Fruit fly (Drosophila melanogaster) whole organism, embryonic: ENCODE measurements around the gene CG14277.

Source experiments
- ATbp ChIP-seq: fragments of 200-800 bp; sonication (Bioruptor generic); optimal IDR thresholded peaks from 2 replicates; lab custom pipeline; 2017; ENCODE audit warnings: missing biosample characterization, mild to moderate bottlenecking, missing genetic modification characterization, missing genetic modification reagents
- CG10209 ChIP-seq: fragments of 200-800 bp; sonication (Bioruptor generic); optimal IDR thresholded peaks from 3 replicates; lab custom pipeline; 2017; ENCODE audit warnings: missing biosample characterization, mild to moderate bottlenecking, missing genetic modification characterization, missing genetic modification reagents
- CG10543 ChIP-seq: fragments of 200-800 bp; sonication (Bioruptor generic); optimal IDR thresholded peaks from 3 replicates; lab custom pipeline; 2017; ENCODE audit warnings: missing biosample characterization, mild to moderate bottlenecking, missing genetic modification characterization, moderate library complexity
- CG10959 ChIP-seq: fragments of 200-800 bp; sonication (Bioruptor generic); IDR thresholded peaks from 2 replicates; pipeline ENCODE4 v1.3.6; 2022; ENCODE audit warnings: missing biosample characterization, missing genetic modification characterization
- CG11696 ChIP-seq: fragments of 200-800 bp; sonication (Bioruptor generic); IDR thresholded peaks from 2 replicates; pipeline ENCODE4 v1.3.6; 2022; ENCODE audit warnings: missing biosample characterization, missing genetic modification characterization
- CG12071 ChIP-seq: fragments of 200-800 bp; sonication (Bioruptor generic); optimal IDR thresholded peaks from 3 replicates; lab custom pipeline; 2018; ENCODE audit warnings: missing biosample characterization, mild to moderate bottlenecking, missing genetic modification characterization
- CG12155 ChIP-seq: fragments of 200-800 bp; sonication (Bioruptor generic); optimal IDR thresholded peaks from 3 replicates; lab custom pipeline; 2016; ENCODE audit warnings: missing biosample characterization, missing genetic modification characterization
- CG1233 ChIP-seq: fragments of 200-800 bp; sonication (Bioruptor generic); optimal IDR thresholded peaks from 4 replicates; lab custom pipeline; 2018; ENCODE audit warnings: missing biosample characterization, mild to moderate bottlenecking, missing genetic modification characterization
- CG12391 ChIP-seq: fragments of 200-800 bp; sonication (Bioruptor generic); optimal IDR thresholded peaks from 3 replicates; lab custom pipeline; 2018; ENCODE audit warnings: missing biosample characterization, mild to moderate bottlenecking, missing genetic modification characterization, moderate library complexity
- CG14667 ChIP-seq: fragments of 200-800 bp; sonication (Bioruptor generic); IDR thresholded peaks from 2 replicates; pipeline ENCODE4 v1.3.6; 2022; ENCODE audit warnings: missing biosample characterization, missing genetic modification characterization
- CG14710 ChIP-seq: fragments of 200-800 bp; sonication (Bioruptor generic); optimal IDR thresholded peaks from 3 replicates; lab custom pipeline; 2019; ENCODE audit warnings: missing biosample characterization, mild to moderate bottlenecking, missing genetic modification characterization, moderate library complexity
- CG15011 ChIP-seq: fragments of 200-800 bp; sonication (Bioruptor generic); optimal IDR thresholded peaks from 3 replicates; lab custom pipeline; 2018; ENCODE audit warnings: missing biosample characterization, mild to moderate bottlenecking, missing genetic modification characterization
- CG15479 ChIP-seq: fragments of 200-800 bp; sonication (Bioruptor generic); optimal IDR thresholded peaks from 3 replicates; lab custom pipeline; 2019; ENCODE audit warnings: missing biosample characterization, mild to moderate bottlenecking, missing genetic modification characterization, moderate library complexity
- CG16779 ChIP-seq: fragments of 200-800 bp; sonication (Bioruptor generic); IDR thresholded peaks from 2 replicates; pipeline ENCODE4 v1.3.6; 2022; ENCODE audit warnings: missing biosample characterization, missing genetic modification characterization
- CG2129 ChIP-seq: fragments of 200-800 bp; sonication (Bioruptor generic); IDR thresholded peaks from 2 replicates; pipeline ENCODE4 v1.3.6; 2022; ENCODE audit warnings: missing biosample characterization, missing genetic modification characterization; ENCODE audit not compliant: partially characterized antibody
- CG30431 ChIP-seq: fragments of 200-800 bp; sonication (Bioruptor generic); optimal IDR thresholded peaks from 2 replicates; lab custom pipeline; 2017; ENCODE audit warnings: missing biosample characterization, missing genetic modification characterization
- CG31224 ChIP-seq: fragments of 200-800 bp; sonication (Bioruptor generic); IDR thresholded peaks from 2 replicates; pipeline ENCODE4 v1.3.6; 2022; ENCODE audit warnings: missing biosample characterization, missing genetic modification characterization
- CG34224 ChIP-seq: fragments of 200-800 bp; sonication (Bioruptor generic); IDR thresholded peaks from 3 replicates; pipeline ENCODE4 v1.3.6; 2022; ENCODE audit warnings: missing biosample characterization, missing genetic modification characterization; ENCODE audit not compliant: partially characterized antibody
- CG4820 ChIP-seq: fragments of 200-800 bp; sonication (Bioruptor generic); optimal IDR thresholded peaks from 3 replicates; lab custom pipeline; 2016; ENCODE audit warnings: missing biosample characterization, missing genetic modification characterization
- CG6689 ChIP-seq: fragments of 200-800 bp; sonication (Bioruptor generic); IDR thresholded peaks from 2 replicates; pipeline ENCODE4 v1.3.6; 2022; ENCODE audit warnings: missing biosample characterization, missing genetic modification characterization
- CkIIα-i1 ChIP-seq: fragments of 200-800 bp; sonication (Bioruptor generic); IDR thresholded peaks from 2 replicates; pipeline ENCODE4 v1.3.6; 2022; ENCODE audit warnings: missing biosample characterization, missing genetic modification characterization
- D ChIP-seq, 2 experiments: fragments of 200-800 bp in 1 of 2; fragments of >200 bp in 1 of 2; sonication (Bioruptor generic) in 1 of 2; optimal IDR thresholded peaks; 2 replicates in 1 of 2; 3 replicates in 1 of 2; lab custom pipeline; 2017; ENCODE audit warnings: mild to moderate bottlenecking in 1 of 2, missing biosample characterization in 1 of 2, missing genetic modification characterization in 1 of 2, missing genetic modification reagents in 1 of 2
- HLH54F ChIP-seq: fragments of 200-800 bp; sonication (Bioruptor generic); optimal IDR thresholded peaks from 3 replicates; lab custom pipeline; 2016; ENCODE audit warnings: missing biosample characterization, missing genetic modification characterization
- HmgZ ChIP-seq: fragments of 200-800 bp; sonication (Bioruptor generic); optimal IDR thresholded peaks from 2 replicates; lab custom pipeline; 2018; ENCODE audit warnings: missing biosample characterization, mild to moderate bottlenecking, missing genetic modification characterization
- Hmr ChIP-seq: fragments of 200-800 bp; sonication (Bioruptor generic); optimal IDR thresholded peaks from 3 replicates; lab custom pipeline; 2017; ENCODE audit warnings: mild to moderate bottlenecking, missing biosample characterization, missing genetic modification reagents, missing genetic modification characterization
- Hr39 ChIP-seq: fragments of >200 bp; optimal IDR thresholded peaks from 2 replicates; lab custom pipeline; 2017
- MBD-R2 ChIP-seq: fragments of 200-800 bp; sonication (Bioruptor generic); IDR thresholded peaks from 2 replicates; pipeline ENCODE4 v1.3.6; 2022; ENCODE audit warnings: missing biosample characterization, missing genetic modification characterization
- Max ChIP-seq: fragments of 200-800 bp; sonication (Bioruptor generic); optimal IDR thresholded peaks from 2 replicates; lab custom pipeline; 2016; ENCODE audit warnings: missing biosample characterization, mild to moderate bottlenecking, missing genetic modification characterization
- Med ChIP-seq: fragments of 200-800 bp; sonication (Bioruptor generic); peaks from one replicate; lab custom pipeline; 2016; ENCODE audit warnings: missing biosample characterization, missing genetic modification characterization, mild to moderate bottlenecking, inconsistent platforms, moderate library complexity
- Myb ChIP-seq: fragments of 200-800 bp; sonication (Bioruptor generic); optimal IDR thresholded peaks from 2 replicates; lab custom pipeline; 2016; ENCODE audit warnings: missing biosample characterization, missing genetic modification characterization
- Trl ChIP-seq, 3 experiments: fragments of >200 bp in 2 of 3; fragments of 200-800 bp in 1 of 3; sonication (Bioruptor generic) in 1 of 3; optimal IDR thresholded peaks; 2 replicates in 1 of 3; 3 replicates in 2 of 3; lab custom pipeline; 2016 to 2017; ENCODE audit warnings: missing biosample characterization in 1 of 3, missing genetic modification characterization in 1 of 3
- abd-A ChIP-seq: fragments of 200-800 bp; sonication (Bioruptor generic); optimal IDR thresholded peaks from 3 replicates; lab custom pipeline; 2019; ENCODE audit warnings: missing biosample characterization, mild to moderate bottlenecking, missing genetic modification characterization, moderate library complexity
- amos ChIP-seq: fragments of 200-800 bp; sonication (Bioruptor generic); IDR thresholded peaks from 2 replicates; pipeline ENCODE4 v1.3.6; 2022; ENCODE audit warnings: missing biosample characterization, missing genetic modification characterization; ENCODE audit not compliant: partially characterized antibody
- az2 ChIP-seq: fragments of 200-800 bp; sonication (Bioruptor generic); optimal IDR thresholded peaks from 3 replicates; lab custom pipeline; 2016; ENCODE audit warnings: missing biosample characterization, missing genetic modification characterization
- cas ChIP-seq: fragments of 200-800 bp; sonication (Bioruptor generic); IDR thresholded peaks from 2 replicates; pipeline ENCODE4 v1.3.6; 2022; ENCODE audit warnings: missing biosample characterization, missing genetic modification characterization
- dati ChIP-seq: fragments of 200-800 bp; sonication (Bioruptor generic); IDR thresholded peaks from 2 replicates; pipeline ENCODE4 v1.3.6; 2022; ENCODE audit warnings: missing biosample characterization, missing genetic modification characterization
- dpn ChIP-seq, 2 experiments: fragments of 200-800 bp; sonication (Bioruptor generic); optimal IDR thresholded peaks; 3 replicates each; lab custom pipeline; 2016; ENCODE audit warnings: missing biosample characterization in 2 of 2, missing genetic modification characterization in 2 of 2
- esg ChIP-seq: fragments of 200-800 bp; sonication (Bioruptor generic); conservative IDR thresholded peaks from 2 replicates; pipeline ENCODE4 v1.3.6; 2022; ENCODE audit warnings: missing biosample characterization, missing genetic modification characterization
- ewg ChIP-seq: fragments of 200-800 bp; sonication (Bioruptor generic); optimal IDR thresholded peaks from 3 replicates; lab custom pipeline; 2017; ENCODE audit warnings: mild to moderate bottlenecking, missing biosample characterization, missing genetic modification reagents, missing genetic modification characterization
- fd64A ChIP-seq: fragments of 200-800 bp; sonication (Bioruptor generic); optimal IDR thresholded peaks from 3 replicates; lab custom pipeline; 2018; ENCODE audit warnings: missing biosample characterization, mild to moderate bottlenecking, missing genetic modification characterization
- fru ChIP-seq: fragments of >200 bp; optimal IDR thresholded peaks from 2 replicates; lab custom pipeline; 2017
- ftz-f1 ChIP-seq: fragments of 200-800 bp; sonication (Bioruptor generic); optimal IDR thresholded peaks from 2 replicates; lab custom pipeline; 2016; ENCODE audit warnings: missing biosample characterization, missing genetic modification characterization
- ind ChIP-seq: fragments of 200-800 bp; sonication (Bioruptor generic); optimal IDR thresholded peaks from 3 replicates; lab custom pipeline; 2016; ENCODE audit warnings: missing biosample characterization, missing genetic modification characterization
- lov ChIP-seq, 2 experiments: fragments of 200-800 bp in 1 of 2; fragments of >200 bp in 1 of 2; sonication (Bioruptor generic) in 1 of 2; IDR thresholded peaks in 1 of 2; optimal IDR thresholded peaks in 1 of 2; 2 replicates in 1 of 2; 3 replicates in 1 of 2; pipeline versions ENCODE4 v1.3.6 to Lab custom; 2017 to 2022; ENCODE audit warnings: missing biosample characterization in 1 of 2, missing genetic modification characterization in 1 of 2
- mirr ChIP-seq: fragments of 200-800 bp; sonication (Bioruptor generic); optimal IDR thresholded peaks from 3 replicates; lab custom pipeline; 2018; ENCODE audit warnings: missing biosample characterization, mild to moderate bottlenecking, missing genetic modification characterization
- psq ChIP-seq: fragments of 200-800 bp; sonication (Bioruptor generic); optimal IDR thresholded peaks from 2 replicates; lab custom pipeline; 2017; ENCODE audit warnings: missing biosample characterization, missing genetic modification characterization
- tll ChIP-seq, 2 experiments: fragments of 200-800 bp in 1 of 2; fragments of >200 bp in 1 of 2; sonication (Bioruptor generic) in 1 of 2; optimal IDR thresholded peaks; 2 replicates each; lab custom pipeline; 2017 to 2019; ENCODE audit warnings: missing biosample characterization in 2 of 2, missing genetic modification characterization in 2 of 2, mild to moderate bottlenecking in 1 of 2, moderate library complexity in 1 of 2
- ttk ChIP-seq: fragments of 200-800 bp; sonication (Bioruptor generic); IDR thresholded peaks from 2 replicates; pipeline ENCODE4 v2.1.2; 2022; ENCODE audit warnings: missing biosample characterization, missing genetic modification characterization

Gene CG14277

dm6 chr2L:8277561-8278201, 35.4 kb downstream of the CG14277 start (continued):
- TF ChIP-seq amos (GFP tag; lab: Robert Waterston, UW) (peak; percentile 28; the same call in 1 of the 2 replicates), esg (GFP tag; lab: Robert Waterston, UW) (peak; percentile 98), mirr (GFP tag; lab: Kevin White, UChicago) (peak; percentile 45), psq (GFP tag; lab: Kevin White, UChicago) (peak; percentile 93), CG6689 (peak; percentile 99), CG15011 (GFP tag; lab: Kevin White, UChicago) (peak; percentile 94), cas (GFP tag; lab: Robert Waterston, UW) (peak; percentile 93), ttk (GFP tag; lab: Robert Waterston, UW) (peak; percentile 99), lov (optimal IDR thresholded peaks at IDR 0.05; lab: Kevin White, UChicago) (no peak), lov (GFP tag; IDR thresholded peaks at IDR 0.05; lab: Robert Waterston, UW) (peak; percentile 99), CkIIα-i1 (GFP tag; lab: Robert Waterston, UW) (peak; percentile 78; the same call in 1 of the 2 replicates), CG10209 (GFP tag; lab: Kevin White, UChicago) (peak; percentile 97), CG12391 (tag; lab: Kevin White, UChicago) (peak; percentile 99), CG14710 (tag; lab: Kevin White, UChicago) (peak; percentile 98), CG10959 (GFP tag; lab: Robert Waterston, UW) (peak; percentile 99), Myb (GFP tag; lab: Kevin White, UChicago) (peak; percentile 56), CG14667 (GFP tag; lab: Robert Waterston, UW) (peak; percentile 98; the same call in 1 of the 2 replicates), ATbp (GFP tag; lab: Kevin White, UChicago) (peak; percentile 98), CG12071 (GFP tag; lab: Kevin White, UChicago) (peak; percentile 88), ftz-f1 (GFP tag; lab: Kevin White, UChicago) (peak; percentile 73), ewg (GFP tag; lab: Kevin White, UChicago) (peak; percentile 94), CG4820 (GFP tag; lab: Kevin White, UChicago) (peak; percentile 98), CG1233 (GFP tag; lab: Kevin White, UChicago) (peak; percentile 96), fd64A (GFP tag; lab: Kevin White, UChicago) (peak; percentile 93), dpn (GFP tag; optimal IDR thresholded peaks at IDR 0.05; lab: Kevin White, UChicago) (peak; percentile 93 to 97), CG10543 (peak; percentile 67), Med (peak; percentile 98), HLH54F (GFP tag; lab: Kevin White, UChicago) (peak; percentile 80), CG16779 (GFP tag; lab: Robert Waterston, UW) (peak; percentile 93), CG2129 (GFP tag; lab: Robert Waterston, UW) (no peak), fru (lab: Kevin White, UChicago) (no peak), az2 (peak; percentile 99), ind (GFP tag; lab: Kevin White, UChicago) (peak; percentile 94), CG11696 (GFP tag; lab: Robert Waterston, UW) (peak; percentile 96), CG30431 (GFP tag; lab: Kevin White, UChicago) (peak; percentile 93), CG31224 (GFP tag; lab: Robert Waterston, UW) (peak; percentile 94), CG34224 (no peak), dati (GFP tag; lab: Robert Waterston, UW) (peak; percentile 97), HmgZ (tag; lab: Kevin White, UChicago) (peak; percentile 95), MBD-R2 (GFP tag; lab: Robert Waterston, UW) (peak; percentile 90), Hmr (GFP tag; lab: Kevin White, UChicago) (peak; percentile 96), D (optimal IDR thresholded peaks at IDR 0.05; lab: Kevin White, UChicago) (no peak), D (GFP tag; optimal IDR thresholded peaks at IDR 0.05; lab: Kevin White, UChicago) (peak; percentile 98), Trl (optimal IDR thresholded peaks at IDR 0.05; lab: Kevin White, UChicago) (peak; percentile 88), Trl (GFP tag; optimal IDR thresholded peaks at IDR 0.05; lab: Kevin White, UChicago) (peak; percentile 58), CG12155 (GFP tag; lab: Kevin White, UChicago) (peak; percentile 94), Hr39 (no peak), CG15479 (peak; percentile 79), Max (GFP tag; lab: Kevin White, UChicago) (peak; percentile 98), tll (GFP tag; optimal IDR thresholded peaks at IDR 0.05; lab: Kevin White, UChicago) (peak in 1 of 2 experiments; percentile 18), abd-A (tag; lab: Kevin White, UChicago) (peak; percentile 69)
